Worm (Caenorhabditis elegans): ENCODE measurements around the gene H12D21.10.

DNA sequence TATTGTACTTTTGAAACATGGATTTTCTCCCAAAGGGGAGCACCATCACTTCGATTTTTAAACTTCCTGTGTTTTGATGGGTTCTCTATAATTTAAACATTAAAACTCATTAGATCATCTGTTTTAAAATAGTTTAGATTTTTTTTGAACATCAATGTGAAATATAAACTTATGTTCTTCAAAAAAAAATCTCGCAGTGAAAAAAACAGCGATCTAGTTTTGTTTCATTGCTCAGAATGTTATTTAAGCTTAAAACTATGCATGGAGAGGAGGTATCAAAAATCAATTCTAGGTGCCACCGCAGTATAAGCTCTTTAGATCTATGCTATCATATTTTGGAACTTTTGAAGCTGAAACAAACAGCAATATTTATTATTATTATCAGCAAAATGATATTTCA, 31.4 kb upstream of the H12D21.10 start, which contains the start of gene gcy-14:
- TF ChIP-seq lsy-2 (tag; optimal IDR thresholded peaks at IDR 0.05) (no peak), lin-13 (tag; optimal IDR thresholded peaks at IDR 0.05) (no peak)

All from whole organism, mixed stage, embryonic.